Fruit fly (Drosophila melanogaster): ENCODE data around the gene CG14879.

Gene CG14879

DNA sequence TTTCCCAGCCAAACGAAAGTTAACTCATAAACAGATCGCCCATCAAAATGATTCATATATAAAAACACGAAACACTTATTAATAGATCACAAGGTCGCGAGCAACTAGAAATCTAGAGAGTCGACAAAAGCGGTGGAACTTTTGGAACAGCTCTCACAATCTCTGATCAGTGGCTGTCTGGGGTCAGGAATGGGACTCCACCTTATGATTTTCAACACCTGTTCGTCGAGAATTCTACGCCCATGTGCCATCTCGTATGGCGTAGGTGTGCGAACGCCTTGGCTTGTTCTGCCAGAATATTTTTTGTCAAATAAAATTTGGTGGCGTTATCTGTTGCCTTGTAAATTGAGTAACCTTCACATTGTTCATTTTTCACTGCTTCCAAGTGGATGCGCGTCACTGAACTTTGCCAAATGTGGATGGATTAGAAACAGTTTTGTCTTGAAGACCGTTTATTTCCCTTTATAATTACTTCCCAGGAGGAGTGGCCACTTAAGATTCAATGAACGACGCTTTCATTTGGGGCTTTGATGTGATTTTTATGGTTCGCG is 6.4 kb upstream of the CG14879 start (continued):
- TF ChIP-seq HLH4C (GFP tag; IDR thresholded peaks at IDR 0.05; ENCODE audit: partially characterized antibody) (no peak), CG9797 (GFP tag; optimal IDR thresholded peaks at IDR 0.05) (no peak), CG30403 (GFP tag; optimal IDR thresholded peaks at IDR 0.05) (peak; percentile 10), HLHmδ (GFP tag; optimal IDR thresholded peaks at IDR 0.05) (no peak), Dad (GFP tag; optimal IDR thresholded peaks at IDR 0.05) (no peak), CG15601 (tag; optimal IDR thresholded peaks at IDR 0.05) (no peak), NK7.1 (GFP tag; optimal IDR thresholded peaks at IDR 0.05) (no peak), Hey (tag; optimal IDR thresholded peaks at IDR 0.05) (no peak), zen2 (GFP tag; IDR thresholded peaks at IDR 0.05; ENCODE audit: partially characterized antibody) (no peak), CG7839 (tag; optimal IDR thresholded peaks at IDR 0.05) (peak; percentile 52), CG3838 (GFP tag; optimal IDR thresholded peaks at IDR 0.05) (no peak), sna (GFP tag; IDR thresholded peaks at IDR 0.05; ENCODE audit: partially characterized antibody) (no peak), CG10267 (tag; optimal IDR thresholded peaks at IDR 0.05) (no peak), Doc3 (GFP tag; IDR thresholded peaks at IDR 0.05; ENCODE audit: partially characterized antibody) (no peak), CG6791 (GFP tag; IDR thresholded peaks at IDR 0.05; ENCODE audit: partially characterized antibody) (no peak), H2.0 (GFP tag; IDR thresholded peaks at IDR 0.05) (peak; percentile 37; the same call in 1 of the 2 replicates), CG15269 (tag; optimal IDR thresholded peaks at IDR 0.05) (peak; percentile 54), CG18599 (GFP tag; optimal IDR thresholded peaks at IDR 0.05) (peak; percentile 79), lbe (GFP tag; optimal IDR thresholded peaks at IDR 0.05) (no peak), CG1233 (GFP tag; optimal IDR thresholded peaks at IDR 0.05) (peak; percentile 8), CG11504 (tag; optimal IDR thresholded peaks at IDR 0.05) (peak; percentile 23), tgo (GFP tag; IDR thresholded peaks at IDR 0.05) (peak; percentile 30; the same call in 1 of the 3 replicates), lab (GFP tag; optimal IDR thresholded peaks at IDR 0.05) (peak; percentile 73), CG15696 (tag; optimal IDR thresholded peaks at IDR 0.05) (no peak), pnt (GFP tag; optimal IDR thresholded peaks at IDR 0.05) (no peak), CG10431 (GFP tag; optimal IDR thresholded peaks at IDR 0.05) (no peak), jigr1 (GFP tag; IDR thresholded peaks at IDR 0.05) (no peak), wdn (GFP tag; IDR thresholded peaks at IDR 0.05) (peak; percentile 61), chm (GFP tag; IDR thresholded peaks at IDR 0.05) (peak; percentile 40; the same call in 1 of the 2 replicates), CG18764 (GFP tag; optimal IDR thresholded peaks at IDR 0.05) (no peak), CG12104 (GFP tag; optimal IDR thresholded peaks at IDR 0.05) (no peak), TFAM (GFP tag; optimal IDR thresholded peaks at IDR 0.05) (no peak), CG12299 (tag; optimal IDR thresholded peaks at IDR 0.05) (no peak), phol (tag; optimal IDR thresholded peaks at IDR 0.05) (no peak), Scr (GFP tag; IDR thresholded peaks at IDR 0.05; ENCODE audit: partially characterized antibody) (no peak), CG11398 (GFP tag; optimal IDR thresholded peaks at IDR 0.05) (no peak), mirr (GFP tag; optimal IDR thresholded peaks at IDR 0.05) (peak; percentile 67), Gug (GFP tag; IDR thresholded peaks at IDR 0.05) (peak; percentile 68; the same call in 2 of the 4 replicates), Xrp1 (GFP tag; IDR thresholded peaks at IDR 0.05) (0 out of 2 replicates have a peak, but pooled peaks have one; percentile 21), CG2199 (GFP tag; IDR thresholded peaks at IDR 0.05) (no peak), Fer1 (GFP tag; optimal IDR thresholded peaks at IDR 0.05) (peak; percentile 51), CG7963 (GFP tag; IDR thresholded peaks at IDR 0.05; ENCODE audit: partially characterized antibody) (no peak), CG9876 (GFP tag; optimal IDR thresholded peaks at IDR 0.05) (no peak), CG12769 (tag; optimal IDR thresholded peaks at IDR 0.05) (peak; percentile 90), CG13296 (GFP tag; optimal IDR thresholded peaks at IDR 0.05) (peak; percentile 59), Lhr (GFP tag; optimal IDR thresholded peaks at IDR 0.05) (no peak), CG3407 (GFP tag; optimal IDR thresholded peaks at IDR 0.05) (no peak), Usf (GFP tag; optimal IDR thresholded peaks at IDR 0.05) (peak; percentile 1), zen (tag; optimal IDR thresholded peaks at IDR 0.05) (no peak)
